Worm (Caenorhabditis elegans): ENCODE data around the gene tag-131.
A peak's percentile ranks its signal among the peaks of the same experiment; 100 is the strongest.

tag-131 gene

DNA sequence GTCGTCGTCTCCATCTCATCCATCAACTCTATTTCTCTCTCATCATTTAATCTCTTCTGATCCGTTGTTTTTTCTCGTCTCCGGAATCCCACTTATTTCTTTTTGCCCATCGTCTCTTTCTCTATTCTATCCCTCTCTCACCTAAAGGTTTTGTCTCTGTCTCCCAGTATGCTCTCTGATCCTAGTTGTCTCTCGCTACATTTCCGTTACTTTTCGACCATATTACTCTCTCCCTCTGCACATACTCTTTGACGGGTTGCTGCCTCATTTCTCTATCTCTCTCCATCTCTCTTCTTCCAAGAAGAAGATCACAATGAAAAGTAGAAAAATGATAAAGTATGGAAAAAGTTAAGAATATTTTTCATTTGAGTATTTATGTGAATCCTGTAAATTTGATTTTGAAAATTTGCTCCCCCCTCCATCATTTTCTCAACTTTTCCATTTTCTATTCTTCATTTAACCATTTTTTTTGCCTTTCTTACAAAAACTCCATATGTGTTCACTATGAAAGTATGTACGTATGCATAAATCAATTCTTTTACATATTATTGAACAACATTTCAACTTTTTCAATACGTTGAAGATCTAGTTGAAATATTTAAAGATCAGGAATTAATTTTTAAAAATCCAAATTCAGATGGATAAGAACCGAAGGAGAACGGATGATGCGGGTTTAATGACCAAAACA lies at the start of gene tag-131:
Gene tag-131 (plus strand): TSS at position 638 of the 688 bp plus-strand sequence.
- TF ChIP-seq nhr-28 (tag; optimal IDR thresholded peaks at IDR 0.05) (peak; percentile 12), arid-1 (GFP tag; conservative IDR thresholded peaks at IDR 0.05) (no peak), lim-7 (GFP tag; IDR thresholded peaks at IDR 0.05) (no peak), php-3 (GFP tag; IDR thresholded peaks at IDR 0.05) (no peak), daf-12 (tag; optimal IDR thresholded peaks at IDR 0.05) (no peak), dpl-1 (GFP tag; optimal IDR thresholded peaks at IDR 0.05) (peak; percentile 14), madf-9 (GFP tag; conservative IDR thresholded peaks at IDR 0.05) (no peak), unc-39 (tag; optimal IDR thresholded peaks at IDR 0.05) (no peak), egl-27 (tag; optimal IDR thresholded peaks at IDR 0.05) (no peak), mdt-29 (GFP tag; IDR thresholded peaks at IDR 0.05) (no peak), nhr-237 (tag; optimal IDR thresholded peaks at IDR 0.05) (no peak), madf-5 (GFP tag; IDR thresholded peaks at IDR 0.05) (no peak), hlh-11 (tag; optimal IDR thresholded peaks at IDR 0.05) (peak; percentile 27), lsy-2 (tag; optimal IDR thresholded peaks at IDR 0.05) (peak in 1 of 2 experiments; percentile 25), T20F7.1 (GFP tag; optimal IDR thresholded peaks at IDR 0.05) (no peak), daf-16 (GFP tag; optimal IDR thresholded peaks at IDR 0.05) (peak in 1 of 2 experiments; percentile 5), daf-16 (tag; optimal IDR thresholded peaks at IDR 0.05) (no peak), tra-1 (GFP tag; IDR thresholded peaks at IDR 0.05) (no peak), mep-1 (tag; optimal IDR thresholded peaks at IDR 0.05) (no peak), Y48G9A.11 (GFP tag; IDR thresholded peaks at IDR 0.05) (no peak), hmg-1.1 (GFP tag; IDR thresholded peaks at IDR 0.05) (no peak), dve-1 (tag; optimal IDR thresholded peaks at IDR 0.05; ENCODE audit: insufficient read depth) (peak; percentile 25), attf-4 (tag; optimal IDR thresholded peaks at IDR 0.05) (no peak), unc-62 (GFP tag; optimal IDR thresholded peaks at IDR 0.05 in 1 of 2) (peak in 1 of 2 experiments; percentile 83), unc-62 (tag; optimal IDR thresholded peaks at IDR 0.05) (no peak), duxl-1 (tag; optimal IDR thresholded peaks at IDR 0.05; ENCODE audit: poor library complexity) (no peak), nhr-11 (tag; optimal IDR thresholded peaks at IDR 0.05) (peak; percentile 29), nhr-25 (tag; optimal IDR thresholded peaks at IDR 0.05; ENCODE audit: borderline replicate concordance, insufficient read depth) (no peak), nhr-76 (tag; optimal IDR thresholded peaks at IDR 0.05) (no peak), lin-29 (GFP tag; IDR thresholded peaks at IDR 0.05) (no peak), daf-8 (GFP tag; IDR thresholded peaks at IDR 0.05) (no peak), hif-1 (tag; optimal IDR thresholded peaks at IDR 0.05) (no peak), T26A8.4 (GFP tag; IDR thresholded peaks at IDR 0.05) (0 out of 2 replicates have a peak, but pooled peaks have one; percentile 40), ztf-11 (tag; optimal IDR thresholded peaks at IDR 0.05) (no peak), nhr-102 (tag; optimal IDR thresholded peaks at IDR 0.05) (no peak), ceh-20 (GFP tag; IDR thresholded peaks at IDR 0.05) (0 out of 2 replicates have a peak, but pooled peaks have one; percentile 25)

DNA sequence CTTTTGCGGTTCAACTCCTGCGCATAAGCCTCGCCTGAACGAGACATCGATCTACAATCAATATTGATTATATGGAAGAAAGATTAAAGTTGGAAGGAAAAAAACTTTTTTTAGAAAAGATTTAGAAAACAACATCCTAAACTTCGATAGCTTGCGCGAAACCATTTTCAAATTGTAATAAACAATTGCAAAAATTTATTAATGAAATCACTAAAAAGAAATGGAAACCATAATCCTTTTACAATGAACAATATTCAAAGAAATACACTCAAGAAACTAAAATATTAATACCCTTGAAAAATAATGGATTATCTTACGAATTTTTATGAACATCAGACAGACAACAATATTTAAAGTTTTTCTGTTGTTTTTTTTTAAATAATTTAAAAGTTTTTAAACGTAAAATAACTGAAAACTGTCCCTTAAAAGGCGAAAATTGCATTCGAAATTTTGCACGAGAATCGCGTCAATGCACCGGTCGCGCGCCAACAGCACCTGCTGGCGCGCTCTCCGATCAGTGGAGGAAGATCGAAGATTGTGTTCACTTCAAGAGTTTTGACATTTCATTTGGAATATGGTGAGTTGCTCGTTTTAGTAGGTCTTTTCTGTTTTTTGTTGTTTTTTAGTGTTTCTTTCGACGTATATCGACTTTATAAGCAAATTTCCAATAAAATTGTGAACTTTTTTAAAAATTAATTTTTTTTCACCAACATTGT lies 48.1 kb upstream of the tag-131 start, which contains the start of the genes sftb-1 and R10E4.1:
Gene sftb-1 (minus strand): TSS at position 51 of the 716 bp plus-strand sequence.
Gene R10E4.1 (plus strand): TSS at position 524 of the 716 bp plus-strand sequence.
- TF ChIP-seq nhr-76 (tag; optimal IDR thresholded peaks at IDR 0.05) (no peak), fkh-10 (GFP tag; optimal IDR thresholded peaks at IDR 0.05) (peak; percentile 50), nhr-28 (tag; optimal IDR thresholded peaks at IDR 0.05) (peak; percentile 36), aly-2 (tag; optimal IDR thresholded peaks at IDR 0.05) (no peak), saeg-2 (GFP tag; IDR thresholded peaks at IDR 0.05) (no peak), ama-1 (optimal IDR thresholded peaks at IDR 0.05) (no peak), ceh-62 (tag; optimal IDR thresholded peaks at IDR 0.05) (no peak), rbr-2 (tag; optimal IDR thresholded peaks at IDR 0.05) (peak; percentile 50), dpl-1 (GFP tag; optimal IDR thresholded peaks at IDR 0.05) (peak; percentile 81), hlh-30 (tag; optimal IDR thresholded peaks at IDR 0.05; ENCODE audit: insufficient read depth) (peak; percentile 60), aha-1 (tag) (peak; percentile 85), T20F7.1 (GFP tag; optimal IDR thresholded peaks at IDR 0.05) (peak; percentile 64), mep-1 (tag; optimal IDR thresholded peaks at IDR 0.05) (peak; percentile 61), mes-2 (tag; optimal IDR thresholded peaks at IDR 0.05; ENCODE audit: poor library complexity, severe bottlenecking) (peak; percentile 80), ces-1 (GFP tag; optimal IDR thresholded peaks at IDR 0.05) (no peak), nhr-48 (tag; optimal IDR thresholded peaks at IDR 0.05) (peak; percentile 28), hmg-1.1 (GFP tag; IDR thresholded peaks at IDR 0.05) (peak; percentile 47; the same call in 1 of the 2 replicates), ztf-7 (tag; optimal IDR thresholded peaks at IDR 0.05) (peak; percentile 25), F49E8.2 (tag; optimal IDR thresholded peaks at IDR 0.05; ENCODE audit: borderline replicate concordance) (no peak)
